Fruit fly (Drosophila melanogaster): ENCODE data around the gene Raf.

Raf gene

DNA sequence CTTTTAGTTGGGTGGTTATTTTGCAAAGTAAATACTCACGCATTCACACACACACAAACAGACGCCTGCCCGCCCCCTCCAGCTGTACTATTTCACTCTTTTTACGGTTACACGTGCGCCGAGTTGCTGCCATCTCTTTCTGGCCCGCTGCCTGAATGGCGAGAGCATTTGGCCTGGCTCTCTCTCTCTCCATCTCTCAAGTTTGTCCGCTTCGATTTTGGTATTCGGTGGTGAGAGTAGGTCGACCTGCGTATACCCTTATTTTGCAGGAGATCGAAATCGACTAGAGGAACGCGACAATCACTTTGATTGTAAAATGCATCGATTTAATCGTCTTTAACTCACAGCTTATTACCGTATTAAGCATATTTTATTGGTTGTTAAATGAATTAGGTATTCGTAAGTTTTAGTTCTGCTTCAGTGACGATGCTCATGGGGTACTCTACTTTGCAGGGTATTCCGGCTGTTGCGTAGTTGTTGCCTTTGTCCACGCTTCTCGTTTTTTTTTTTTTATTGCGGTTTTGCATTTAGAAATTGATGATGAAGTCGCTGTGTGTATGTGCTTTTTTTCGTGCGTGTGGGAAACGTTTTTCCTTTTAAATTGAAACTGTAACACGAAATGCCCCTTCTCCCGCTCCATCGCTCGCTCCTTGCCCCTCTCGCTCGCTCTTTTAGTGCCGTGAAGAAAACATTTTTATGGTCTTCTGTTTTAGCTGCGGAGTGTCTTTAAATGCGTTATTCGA lies 8.7 kb downstream of the Raf start (continued):
- TF ChIP-seq CG9609 (GFP tag; optimal IDR thresholded peaks at IDR 0.05) (peak; percentile 93), bowl (GFP tag; IDR thresholded peaks at IDR 0.05) (0 out of 2 replicates have a peak, but pooled peaks have one; percentile 50), CG10147 (GFP tag; optimal IDR thresholded peaks at IDR 0.05) (peak; percentile 89), CG16779 (GFP tag; IDR thresholded peaks at IDR 0.05) (no peak), GATAe (GFP tag; conservative IDR thresholded peaks at IDR 0.05) (0 out of 2 replicates have a peak, but pooled peaks have one; percentile 24), CG17186 (GFP tag; optimal IDR thresholded peaks at IDR 0.05) (peak; percentile 57), Optix (GFP tag; IDR thresholded peaks at IDR 0.05) (peak; percentile 86), trem (tag; optimal IDR thresholded peaks at IDR 0.05) (peak; percentile 81), salm (tag; optimal IDR thresholded peaks at IDR 0.05) (peak; percentile 77), Dek (tag; optimal IDR thresholded peaks at IDR 0.05) (peak; percentile 84), CG3065 (GFP tag; optimal IDR thresholded peaks at IDR 0.05) (peak; percentile 58), ara (GFP tag; IDR thresholded peaks at IDR 0.05) (peak; percentile 74), Rx (GFP tag; IDR thresholded peaks at IDR 0.05) (peak; percentile 73; the same call in 1 of the 2 replicates), CG6813 (GFP tag; optimal IDR thresholded peaks at IDR 0.05) (peak; percentile 83), Hr51 (GFP tag; optimal IDR thresholded peaks at IDR 0.05) (peak; percentile 89 to 90), HLH3B (GFP tag; IDR thresholded peaks at IDR 0.05) (peak; percentile 87), CG30431 (GFP tag; optimal IDR thresholded peaks at IDR 0.05) (peak; percentile 82), tll (GFP tag; optimal IDR thresholded peaks at IDR 0.05) (peak; percentile 14 to 73), CG3847 (GFP tag; IDR thresholded peaks at IDR 0.05) (peak; percentile 87), nom (GFP tag; optimal IDR thresholded peaks at IDR 0.05) (peak; percentile 78), Nf-YB (GFP tag; optimal IDR thresholded peaks at IDR 0.05) (peak; percentile 68), YL-1 (GFP tag; optimal IDR thresholded peaks at IDR 0.05) (peak; percentile 47), CG1233 (GFP tag; optimal IDR thresholded peaks at IDR 0.05) (peak; percentile 88), CG3838 (GFP tag; optimal IDR thresholded peaks at IDR 0.05) (peak; percentile 65), sens (GFP tag) (peak; percentile 99), Oli (tag; optimal IDR thresholded peaks at IDR 0.05) (peak; percentile 90), Bgb (GFP tag; IDR thresholded peaks at IDR 0.05; ENCODE audit: partially characterized antibody) (no peak), Chrac-16 (GFP tag; optimal IDR thresholded peaks at IDR 0.05) (peak; percentile 92), bab2 (GFP tag; optimal IDR thresholded peaks at IDR 0.05) (peak; percentile 88), bcd (GFP tag; optimal IDR thresholded peaks at IDR 0.05) (peak; percentile 87), CG6272 (GFP tag; IDR thresholded peaks at IDR 0.05) (peak; percentile 57), CG12155 (GFP tag; optimal IDR thresholded peaks at IDR 0.05) (peak; percentile 79), twi (tag; optimal IDR thresholded peaks at IDR 0.05) (peak; percentile 56), her (GFP tag; optimal IDR thresholded peaks at IDR 0.05) (peak; percentile 91), CG7556 (GFP tag; optimal IDR thresholded peaks at IDR 0.05) (peak; percentile 91), CG1792 (GFP tag; optimal IDR thresholded peaks at IDR 0.05) (peak; percentile 90), CG8765 (GFP tag; IDR thresholded peaks at IDR 0.05) (peak; percentile 61), Drgx (GFP tag; IDR thresholded peaks at IDR 0.05) (peak; percentile 76; the same call in 1 of the 2 replicates), Abd-B (GFP tag; optimal IDR thresholded peaks at IDR 0.05) (peak; percentile 80), CG2129 (GFP tag; IDR thresholded peaks at IDR 0.05; ENCODE audit: partially characterized antibody) (no peak), cas (GFP tag; IDR thresholded peaks at IDR 0.05) (no peak), CG5180 (GFP tag; optimal IDR thresholded peaks at IDR 0.05) (peak; percentile 70), emc (GFP tag; optimal IDR thresholded peaks at IDR 0.05) (peak; percentile 81), wor (GFP tag; IDR thresholded peaks at IDR 0.05) (peak; percentile 75), mld (GFP tag; IDR thresholded peaks at IDR 0.05; ENCODE audit: partially characterized antibody) (no peak), sug (tag; optimal IDR thresholded peaks at IDR 0.05) (peak; percentile 80), inv (GFP tag; IDR thresholded peaks at IDR 0.05; ENCODE audit: partially characterized antibody) (no peak), Fer3 (tag; optimal IDR thresholded peaks at IDR 0.05) (peak; percentile 83)
